Worm (Caenorhabditis elegans) whole organism, L2 larva: ENCODE results near the gene unc-93.

Source experiments
- alr-1 ChIP-seq: fragments of 150-350 bp; optimal IDR thresholded peaks from 2 replicates; lab custom pipeline; 2014; ENCODE audit warnings: missing biosample characterization, missing genetic modification characterization
- aly-2 ChIP-seq: fragments of 150-350 bp; optimal IDR thresholded peaks from 2 replicates; lab custom pipeline; 2014; ENCODE audit warnings: missing biosample characterization, missing genetic modification characterization
- blmp-1 ChIP-seq: sonication (generic microtip); optimal IDR thresholded peaks from 2 replicates; lab custom pipeline; 2017; ENCODE audit warnings: missing genetic modification characterization, mild to moderate bottlenecking, missing compliant biosample characterization, antibody characterized with exemption, moderate library complexity; ENCODE audit not compliant: insufficient read depth
- egl-27 ChIP-seq: sonication (generic microtip); optimal IDR thresholded peaks from 3 replicates; lab custom pipeline; 2017; ENCODE audit warnings: missing biosample characterization, missing genetic modification reagents, missing genetic modification characterization
- lin-13 ChIP-seq: fragments of 150-350 bp; optimal IDR thresholded peaks from 2 replicates; lab custom pipeline; 2014; ENCODE audit warnings: missing biosample characterization, missing genetic modification reagents, missing genetic modification characterization
- lsy-2 ChIP-seq, 2 experiments: fragments of 150-350 bp in 1 of 2; sonication (generic microtip) in 1 of 2; optimal IDR thresholded peaks; 2 replicates each; lab custom pipeline; 2014 to 2017; ENCODE audit warnings: missing biosample characterization in 2 of 2, missing genetic modification characterization in 2 of 2
- mdl-1 ChIP-seq, 2 experiments: fragments of 150-350 bp in 1 of 2; sonication (generic microtip) in 1 of 2; optimal IDR thresholded peaks; 2 replicates each; lab custom pipeline; 2017; ENCODE audit warnings: missing biosample characterization in 2 of 2, missing genetic modification characterization in 2 of 2
- nhr-237 ChIP-seq: fragments of 150-350 bp; optimal IDR thresholded peaks from 2 replicates; lab custom pipeline; 2014; ENCODE audit warnings: missing biosample characterization, missing genetic modification characterization
- nhr-25 ChIP-seq: fragments of 150-350 bp; sonication (generic microtip); optimal IDR thresholded peaks from 3 replicates; lab custom pipeline; 2014; ENCODE audit warnings: missing biosample characterization, missing genetic modification characterization
- nhr-77 ChIP-seq: fragments of 150-350 bp; optimal IDR thresholded peaks from 2 replicates; lab custom pipeline; 2014; ENCODE audit warnings: missing biosample characterization, missing genetic modification characterization
- skn-1 ChIP-seq: sonication (generic microtip); optimal IDR thresholded peaks from 2 replicates; lab custom pipeline; 2017; ENCODE audit warnings: missing biosample characterization, missing genetic modification characterization
- unc-55 ChIP-seq: fragments of 150-350 bp; sonication (generic microtip); optimal IDR thresholded peaks from 3 replicates; lab custom pipeline; 2014; ENCODE audit warnings: missing biosample characterization, missing genetic modification reagents, missing genetic modification characterization
- unc-62 ChIP-seq: fragments of 150-350 bp; optimal IDR thresholded peaks from 2 replicates; lab custom pipeline; 2014; ENCODE audit warnings: missing biosample characterization, missing genetic modification reagents, missing genetic modification characterization
- zag-1 ChIP-seq: fragments of 150-350 bp; optimal IDR thresholded peaks from 2 replicates; lab custom pipeline; 2014; ENCODE audit warnings: missing biosample characterization, missing genetic modification characterization

DNA sequence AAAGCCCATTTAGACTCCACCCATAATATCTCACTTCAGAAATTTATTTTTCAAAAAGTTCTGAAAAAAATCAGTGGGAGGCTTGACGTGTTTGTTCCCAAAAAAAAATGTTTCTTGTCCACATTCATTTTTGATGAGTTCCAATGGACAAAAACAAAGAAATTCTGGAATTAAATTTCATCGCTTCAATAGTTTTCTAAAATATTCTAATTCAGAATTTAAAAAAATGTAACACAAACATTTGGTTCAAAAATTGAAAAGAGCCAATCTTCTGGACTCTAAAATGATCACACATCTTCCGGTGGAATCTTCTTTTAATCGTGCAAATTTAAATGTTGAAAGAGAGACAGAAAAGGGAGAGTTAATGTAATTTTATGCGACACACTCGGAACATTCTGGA, 48.3 kb downstream of the unc-93 start:
- no peak for TF ChIP-seq nhr-77 (tag; lab: Kevin White, UChicago)
- no peak for TF ChIP-seq blmp-1
- no peak for TF ChIP-seq egl-27
- no peak for TF ChIP-seq unc-62 (GFP tag; lab: Kevin White, UChicago)
- no peak for TF ChIP-seq unc-55
- TF ChIP-seq nhr-237, result no peak
- no peak for TF ChIP-seq mdl-1 (tag; optimal IDR thresholded peaks at IDR 0.05; lab: Kevin White, UChicago)
- TF ChIP-seq nhr-25, result no peak
- no peak for TF ChIP-seq lin-13 (GFP tag; lab: Kevin White, UChicago)
- TF ChIP-seq skn-1 (tag; lab: Kevin White, UChicago), result no peak
- no peak for TF ChIP-seq lsy-2 (tag; optimal IDR thresholded peaks at IDR 0.05; lab: Kevin White, UChicago)
- TF ChIP-seq aly-2 (tag; lab: Kevin White, UChicago), result no peak
- TF ChIP-seq alr-1 (tag; lab: Kevin White, UChicago), result no peak
- TF ChIP-seq zag-1 (tag; lab: Kevin White, UChicago), result no peak
